Fruit fly (Drosophila melanogaster): ENCODE results near the gene Pdp.

The Pdp gene

dm6 chrX:7706398-7707349 lies 27.8 kb downstream of the Pdp start (continued):
- TF ChIP-seq ac (GFP tag; optimal IDR thresholded peaks at IDR 0.05), result peak; percentile 81
- peak; percentile 92 for TF ChIP-seq Usf (GFP tag; optimal IDR thresholded peaks at IDR 0.05)
- TF ChIP-seq Doc3 (GFP tag; IDR thresholded peaks at IDR 0.05; ENCODE audit: partially characterized antibody), result no peak
- TF ChIP-seq E2f1 (GFP tag; IDR thresholded peaks at IDR 0.05), result peak; percentile 98
- peak; percentile 98 for TF ChIP-seq ind (GFP tag; optimal IDR thresholded peaks at IDR 0.05)
- TF ChIP-seq cwo (GFP tag; optimal IDR thresholded peaks at IDR 0.05), result peak; percentile 94
- no peak for TF ChIP-seq CG42726 (GFP tag; IDR thresholded peaks at IDR 0.05; ENCODE audit: partially characterized antibody)
- peak; percentile 88 for TF ChIP-seq CG3838 (GFP tag; optimal IDR thresholded peaks at IDR 0.05)
- peak; percentile 93 for TF ChIP-seq CG5245 (GFP tag; optimal IDR thresholded peaks at IDR 0.05)
- peak in 1 of 2 experiments; percentile 64 for TF ChIP-seq crp (GFP tag; optimal IDR thresholded peaks at IDR 0.05)
- TF ChIP-seq MBD-R2 (GFP tag; IDR thresholded peaks at IDR 0.05), result peak; percentile 99
- TF ChIP-seq corto (GFP tag; optimal IDR thresholded peaks at IDR 0.05), result peak; percentile 88
- TF ChIP-seq CG6175 (GFP tag; IDR thresholded peaks at IDR 0.05), result peak; percentile 96
- peak; percentile 95 for TF ChIP-seq az2 (GFP tag; optimal IDR thresholded peaks at IDR 0.05)
- peak; percentile 96 for TF ChIP-seq Xbp1 (GFP tag; optimal IDR thresholded peaks at IDR 0.05)
- peak; percentile 99 for TF ChIP-seq sug (tag; optimal IDR thresholded peaks at IDR 0.05)
- peak; percentile 30 for TF ChIP-seq Myb (GFP tag; optimal IDR thresholded peaks at IDR 0.05)
- TF ChIP-seq Optix (GFP tag; IDR thresholded peaks at IDR 0.05), result peak; percentile 95
- TF ChIP-seq Stat92E (GFP tag; optimal IDR thresholded peaks at IDR 0.05), result peak in 1 of 3 experiments; percentile 88
- TF ChIP-seq lov (optimal IDR thresholded peaks at IDR 0.05), result no peak
- peak; percentile 97 for TF ChIP-seq lov (GFP tag; IDR thresholded peaks at IDR 0.05)
- peak; percentile 91 for TF ChIP-seq ewg (GFP tag; optimal IDR thresholded peaks at IDR 0.05)
- no peak for TF ChIP-seq luna (GFP tag; optimal IDR thresholded peaks at IDR 0.05)

- TF ChIP-seq ATbp (GFP tag; optimal IDR thresholded peaks at IDR 0.05), result peak; percentile 92
- TF ChIP-seq eyg (GFP tag; optimal IDR thresholded peaks at IDR 0.05), result peak; percentile 22
- TF ChIP-seq CG32772 (GFP tag; IDR thresholded peaks at IDR 0.05), result peak; percentile 76
- peak; percentile 90 for TF ChIP-seq CG13894 (tag; optimal IDR thresholded peaks at IDR 0.05)
- peak; percentile 78 for TF ChIP-seq CG8281 (tag; optimal IDR thresholded peaks at IDR 0.05)
- peak; percentile 13 for TF ChIP-seq pzg (GFP tag; optimal IDR thresholded peaks at IDR 0.05)
- TF ChIP-seq Kr (GFP tag; optimal IDR thresholded peaks at IDR 0.05), result peak; percentile 52
- TF ChIP-seq CG32767 (GFP tag; IDR thresholded peaks at IDR 0.05), result peak; percentile 88
- TF ChIP-seq onecut (GFP tag; IDR thresholded peaks at IDR 0.05), result peak; percentile 77
- TF ChIP-seq ham (GFP tag; IDR thresholded peaks at IDR 0.05), result peak; percentile 66; the same call in 1 of the 2 replicates
- TF ChIP-seq wdn (GFP tag; IDR thresholded peaks at IDR 0.05), result peak; percentile 80
- TF ChIP-seq CG1832 (GFP tag; optimal IDR thresholded peaks at IDR 0.05), result no peak
- TF ChIP-seq B-H2 (GFP tag; optimal IDR thresholded peaks at IDR 0.05), result peak; percentile 76
- no peak for TF ChIP-seq dimm (GFP tag; IDR thresholded peaks at IDR 0.05)
- peak; percentile 3 to 58 for TF ChIP-seq crp (GFP tag; optimal IDR thresholded peaks at IDR 0.05)
- TF ChIP-seq Trl (optimal IDR thresholded peaks at IDR 0.05), result peak; percentile 88 to 91
- peak; percentile 42 for TF ChIP-seq Trl (GFP tag; optimal IDR thresholded peaks at IDR 0.05)
- TF ChIP-seq Atf-2 (GFP tag; optimal IDR thresholded peaks at IDR 0.05), result peak; percentile 82
- no peak for TF ChIP-seq Dip2 (GFP tag; IDR thresholded peaks at IDR 0.05)
- TF ChIP-seq CG10565 (GFP tag; optimal IDR thresholded peaks at IDR 0.05), result peak; percentile 65
- no peak for TF ChIP-seq Dll (GFP tag; IDR thresholded peaks at IDR 0.05; ENCODE audit: partially characterized antibody)
- TF ChIP-seq CG5180 (GFP tag; optimal IDR thresholded peaks at IDR 0.05), result peak; percentile 86
- TF ChIP-seq Gug (GFP tag; IDR thresholded peaks at IDR 0.05), result peak; percentile 79
- no peak for TF ChIP-seq CG42726 (GFP tag; IDR thresholded peaks at IDR 0.05; ENCODE audit: partially characterized antibody)
- peak; percentile 87 for TF ChIP-seq CG9215 (GFP tag; IDR thresholded peaks at IDR 0.05)
Measured at dm6 chrX:7705175-7706097, 29.0 kb downstream of the Pdp start.
